Worm (Caenorhabditis elegans) whole organism, midembryonic: ENCODE data around the gene Y49F6B.20.

Experiments used
- T22C8.4 ChIP-seq: fragments of 200-800 bp; sonication (Bioruptor generic); IDR thresholded peaks from 2 replicates; pipeline ENCODE4 v1.3.6; 2022; ENCODE audit warnings: missing genetic modification characterization, missing compliant biosample characterization
- flt-1 ChIP-seq: fragments of 200-800 bp; sonication (Bioruptor generic); IDR thresholded peaks from 2 replicates; pipeline ENCODE4 v1.3.6; 2022; ENCODE audit warnings: missing genetic modification characterization, missing compliant biosample characterization
- ref-1 ChIP-seq: fragments of 200-800 bp; sonication (Bioruptor generic); conservative IDR thresholded peaks from 2 replicates; pipeline ENCODE4 v1.3.6; 2022; ENCODE audit warnings: missing genetic modification reagents, missing genetic modification characterization, missing compliant biosample characterization
- tab-1 ChIP-seq: fragments of 200-800 bp; sonication (Bioruptor generic); IDR thresholded peaks from 2 replicates; pipeline ENCODE4 v1.3.6; 2022; ENCODE audit warnings: missing genetic modification characterization, missing compliant biosample characterization
- ztf-23 ChIP-seq: fragments of 200-800 bp; sonication (Bioruptor generic); IDR thresholded peaks from 2 replicates; pipeline ENCODE4 v1.3.6; 2022; ENCODE audit warnings: missing genetic modification reagents, missing genetic modification characterization, missing compliant biosample characterization

DNA sequence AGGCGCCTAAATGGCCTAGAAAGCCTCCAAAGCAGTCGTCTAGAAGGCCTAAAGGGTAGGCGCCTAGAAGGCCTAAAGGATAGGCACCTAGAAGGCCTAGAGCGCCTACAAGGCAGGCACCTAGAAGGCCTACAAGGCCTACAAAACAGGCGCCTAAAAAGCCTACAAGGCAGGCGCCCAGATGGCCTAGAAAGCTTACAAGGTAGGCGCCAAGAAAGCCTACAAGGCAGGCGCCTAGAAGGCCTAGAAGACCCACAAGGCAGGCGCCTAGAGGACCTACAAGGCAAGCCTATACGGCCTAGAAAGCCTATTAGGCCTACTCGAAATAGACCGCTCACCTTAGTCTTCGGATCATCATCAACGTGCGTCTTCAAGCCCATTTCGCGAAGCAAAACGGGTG is 31.6 kb upstream of the Y49F6B.20 start:
- no peak for TF ChIP-seq ztf-23 (GFP tag; lab: Robert Waterston, UW)
- TF ChIP-seq tab-1 (GFP tag; lab: Robert Waterston, UW): no peak
- no peak for TF ChIP-seq ref-1 (GFP tag; lab: Robert Waterston, UW)
- no peak for TF ChIP-seq flt-1 (GFP tag; lab: Robert Waterston, UW)
- no peak for TF ChIP-seq T22C8.4 (GFP tag; lab: Robert Waterston, UW)
